Worm (Caenorhabditis elegans): ENCODE measurements around the gene K09F5.6.

Gene K09F5.6

DNA sequence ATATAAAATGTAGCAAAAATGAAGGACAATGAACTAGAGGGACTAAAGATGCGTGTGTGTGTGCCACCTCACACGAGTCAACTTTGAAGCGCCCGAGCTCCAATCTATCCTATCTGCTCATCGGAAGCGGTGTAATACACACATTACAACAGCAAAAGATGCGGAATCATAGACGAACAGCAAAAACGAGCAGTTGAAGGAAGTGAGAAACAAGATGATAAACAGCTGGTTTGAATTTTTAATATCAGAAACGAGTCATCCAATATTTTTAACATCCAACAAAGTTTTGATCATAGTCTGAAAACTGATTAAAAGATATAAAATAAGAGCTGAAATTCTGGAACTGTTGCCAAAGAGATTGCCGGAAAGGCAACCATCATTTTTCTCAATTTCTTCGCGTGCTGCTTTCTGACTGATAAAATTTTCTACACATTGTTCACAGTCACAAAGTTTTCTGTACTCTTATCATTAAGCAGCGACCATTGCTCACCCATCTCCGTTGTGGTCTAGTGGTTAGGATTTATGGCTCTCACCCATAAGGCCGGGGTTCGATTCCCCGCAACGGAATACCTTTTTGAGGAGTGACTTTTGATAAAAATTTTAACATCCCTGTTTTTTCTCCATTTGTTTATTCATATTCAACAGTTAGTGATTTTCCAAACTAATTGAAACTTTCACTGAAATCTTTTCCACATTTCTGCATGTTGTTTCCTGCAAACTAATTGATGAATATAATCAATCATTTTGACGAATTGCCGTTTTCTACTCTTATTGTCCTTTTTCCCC is 38.3 kb upstream of the K09F5.6 start, which contains the start of gene stn-2:
Gene stn-2, minus strand, starts transcription at position 75 of the 786 bp plus-strand sequence.
- TF ChIP-seq snpc-3.4 (tag; optimal IDR thresholded peaks at IDR 0.05): peak; percentile 56
- no peak for TF ChIP-seq ceh-91 (GFP tag; IDR thresholded peaks at IDR 0.05)
- TF ChIP-seq ZK185.1 (tag; optimal IDR thresholded peaks at IDR 0.05; ENCODE audit: poor library complexity, severe bottlenecking): peak; percentile 60
- peak; percentile 79 for TF ChIP-seq lin-26 (GFP tag; IDR thresholded peaks at IDR 0.05)
- peak; percentile 6 for TF ChIP-seq F49E8.2 (tag; optimal IDR thresholded peaks at IDR 0.05; ENCODE audit: insufficient read depth)
- no peak for TF ChIP-seq ekl-4 (GFP tag; IDR thresholded peaks at IDR 0.05)
- no peak for TF ChIP-seq hlh-26 (GFP tag; conservative IDR thresholded peaks at IDR 0.05)
- no peak for TF ChIP-seq tbx-9 (tag; optimal IDR thresholded peaks at IDR 0.05; ENCODE audit: borderline replicate concordance)
- peak; percentile 16 for TF ChIP-seq mes-4 (tag; optimal IDR thresholded peaks at IDR 0.05)
- TF ChIP-seq B0261.1 (tag; optimal IDR thresholded peaks at IDR 0.05): peak; percentile 73
- TF ChIP-seq nfyb-1 (GFP tag; IDR thresholded peaks at IDR 0.05): peak; percentile 60; the same call in 1 of the 2 replicates
- no peak for TF ChIP-seq snpc-4 (GFP tag; optimal IDR thresholded peaks at IDR 0.05)
- peak in 1 of 4 experiments; percentile 63 for TF ChIP-seq snpc-4 (tag; optimal IDR thresholded peaks at IDR 0.05)
- TF ChIP-seq madf-8 (GFP tag; conservative IDR thresholded peaks at IDR 0.05): no peak
- no peak for TF ChIP-seq F39B2.1 (GFP tag; IDR thresholded peaks at IDR 0.05)
- TF ChIP-seq attf-5 (GFP tag; optimal IDR thresholded peaks at IDR 0.05): no peak
- TF ChIP-seq Y95B8A.8 (GFP tag; IDR thresholded peaks at IDR 0.05): 0 out of 2 replicates have a peak, but pooled peaks have one; percentile 55
- peak; percentile 60 for TF ChIP-seq D2030.7 (GFP tag; IDR thresholded peaks at IDR 0.05)
- TF ChIP-seq egrh-3 (GFP tag; IDR thresholded peaks at IDR 0.05): no peak
- peak; percentile 57 for TF ChIP-seq ztf-18 (tag; optimal IDR thresholded peaks at IDR 0.05)
- no peak for TF ChIP-seq F22D6.2 (tag; optimal IDR thresholded peaks at IDR 0.05)
- no peak for TF ChIP-seq lin-54 (GFP tag; optimal IDR thresholded peaks at IDR 0.05)
- no peak for TF ChIP-seq F57C9.4 (tag; optimal IDR thresholded peaks at IDR 0.05)
- TF ChIP-seq bed-2 (GFP tag; IDR thresholded peaks at IDR 0.05): no peak
- peak; percentile 65 for TF ChIP-seq madf-10 (tag; optimal IDR thresholded peaks at IDR 0.05)
- peak; percentile 64 for TF ChIP-seq hmg-1.2 (GFP tag; IDR thresholded peaks at IDR 0.05)
- no peak for TF ChIP-seq ama-1 (optimal IDR thresholded peaks at IDR 0.05)
- no peak for TF ChIP-seq ama-1 (GFP tag; optimal IDR thresholded peaks at IDR 0.05)
- no peak for TF ChIP-seq lin-35 (GFP tag; optimal IDR thresholded peaks at IDR 0.05)
- no peak for TF ChIP-seq unc-130 (GFP tag; optimal IDR thresholded peaks at IDR 0.05)
- no peak for TF ChIP-seq ceh-58 (GFP tag; IDR thresholded peaks at IDR 0.05)
- no peak for TF ChIP-seq cebp-2 (GFP tag; IDR thresholded peaks at IDR 0.05)
- TF ChIP-seq egl-44 (GFP tag; IDR thresholded peaks at IDR 0.05): 0 out of 2 replicates have a peak, but pooled peaks have one; percentile 12
- no peak for TF ChIP-seq attf-3 (GFP tag; conservative IDR thresholded peaks at IDR 0.05)
- no peak for TF ChIP-seq ztf-28 (GFP tag; IDR thresholded peaks at IDR 0.05)
- no peak for TF ChIP-seq Y79H2A.3 (GFP tag; conservative IDR thresholded peaks at IDR 0.05)
- peak; percentile 42 for TF ChIP-seq mxl-1 (tag; optimal IDR thresholded peaks at IDR 0.05)
- peak; percentile 61 for TF ChIP-seq dox-1 (GFP tag; IDR thresholded peaks at IDR 0.05)
- TF ChIP-seq madf-3 (GFP tag; IDR thresholded peaks at IDR 0.05): 0 out of 2 replicates have a peak, but pooled peaks have one; percentile 42
- peak; percentile 56 for TF ChIP-seq nhr-90 (tag; optimal IDR thresholded peaks at IDR 0.05)
- peak in 1 of 2 experiments; percentile 5 for TF ChIP-seq let-607 (tag; optimal IDR thresholded peaks at IDR 0.05)
- TF ChIP-seq him-1 (tag; optimal IDR thresholded peaks at IDR 0.05): peak; percentile 91
- TF ChIP-seq somi-1 (GFP tag; optimal IDR thresholded peaks at IDR 0.05): no peak
- TF ChIP-seq F10E7.11 (tag; optimal IDR thresholded peaks at IDR 0.05): no peak
- TF ChIP-seq lsy-27 (tag; optimal IDR thresholded peaks at IDR 0.05; ENCODE audit: borderline replicate concordance, insufficient read depth): no peak
- no peak for TF ChIP-seq ceh-40 (GFP tag; IDR thresholded peaks at IDR 0.05)
- TF ChIP-seq hlh-12 (tag; optimal IDR thresholded peaks at IDR 0.05): peak; percentile 65

Data from whole organism, young adult.